Worm (Caenorhabditis elegans) whole organism, mixed stage, embryonic: ENCODE measurements around the gene F46B3.16.

Source experiments
- ceh-39 ChIP-seq: fragments of 150-350 bp; optimal IDR thresholded peaks from 2 replicates; lab custom pipeline; 2014; ENCODE audit warnings: missing biosample characterization, missing genetic modification characterization
- ceh-83 ChIP-seq: fragments of 200-800 bp; sonication (Bioruptor generic); optimal IDR thresholded peaks from 2 replicates; lab custom pipeline; 2018; ENCODE audit warnings: mild to moderate bottlenecking, missing genetic modification characterization, missing compliant biosample characterization
- cnd-1 ChIP-seq: fragments of 200-800 bp; sonication (Bioruptor generic); optimal IDR thresholded peaks from 2 replicates; lab custom pipeline; 2018; ENCODE audit warnings: mild to moderate bottlenecking, missing genetic modification characterization, missing compliant biosample characterization
- elt-1 ChIP-seq: sonication (generic microtip); optimal IDR thresholded peaks from 2 replicates; lab custom pipeline; 2017; ENCODE audit warnings: missing genetic modification characterization, mild to moderate bottlenecking, missing compliant biosample characterization, antibody characterized with exemption, moderate library complexity, borderline replicate concordance; ENCODE audit not compliant: insufficient read depth
- hlh-1 ChIP-seq: fragments of 150-350 bp; optimal IDR thresholded peaks from 2 replicates; lab custom pipeline; 2014; ENCODE audit warnings: missing biosample characterization, missing genetic modification reagents, missing genetic modification characterization
- nhr-2 ChIP-seq: fragments of 150-350 bp; optimal IDR thresholded peaks from 2 replicates; lab custom pipeline; 2014; ENCODE audit warnings: missing biosample characterization, missing genetic modification characterization
- nhr-237 ChIP-seq: fragments of 150-350 bp; optimal IDR thresholded peaks from 2 replicates; lab custom pipeline; 2014; ENCODE audit warnings: missing biosample characterization, missing genetic modification characterization
- pha-4 ChIP-seq: fragments of 150-350 bp; optimal IDR thresholded peaks from 2 replicates; lab custom pipeline; 2018; ENCODE audit warnings: missing biosample characterization, missing genetic modification reagents, missing genetic modification characterization
- sem-2 ChIP-seq: fragments of 200-800 bp; sonication (Bioruptor generic); optimal IDR thresholded peaks from 2 replicates; lab custom pipeline; 2018; ENCODE audit warnings: mild to moderate bottlenecking, missing genetic modification characterization, missing compliant biosample characterization
- snpc-4 ChIP-seq: fragments of 150-350 bp; optimal IDR thresholded peaks from 2 replicates; lab custom pipeline; 2014; ENCODE audit warnings: missing biosample characterization, missing genetic modification characterization
- unc-62 ChIP-seq: fragments of 150-350 bp; optimal IDR thresholded peaks from 2 replicates; lab custom pipeline; 2014; ENCODE audit warnings: missing biosample characterization, missing genetic modification reagents, missing genetic modification characterization
- ztf-11 ChIP-seq: fragments of 150-350 bp; optimal IDR thresholded peaks from 2 replicates; lab custom pipeline; 2014; ENCODE audit warnings: missing biosample characterization, missing genetic modification characterization

DNA sequence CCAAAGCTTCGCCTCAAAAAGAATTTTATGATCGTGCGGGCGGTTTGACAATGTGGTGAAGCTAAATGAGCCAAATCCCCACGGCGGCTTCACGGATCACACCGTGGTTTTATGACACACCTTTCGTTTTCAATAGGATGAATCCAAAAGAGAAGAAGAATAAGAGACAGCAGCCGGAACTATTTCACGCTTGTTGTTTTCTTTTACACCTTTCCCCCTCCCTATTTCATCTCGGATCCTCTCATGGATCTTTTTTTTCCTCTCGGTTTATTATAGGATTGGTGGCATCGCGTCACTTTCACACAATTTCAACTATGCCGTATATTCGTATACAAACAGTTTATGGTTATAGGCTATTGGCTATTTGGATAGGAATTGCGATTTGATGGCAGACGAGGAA is 29.3 kb downstream of the F46B3.16 start:
- TF ChIP-seq pha-4: no peak
- TF ChIP-seq hlh-1 (tag; lab: Kevin White, UChicago): no peak
- TF ChIP-seq sem-2: no peak
- TF ChIP-seq unc-62 (GFP tag; lab: Kevin White, UChicago): no peak
- no peak for TF ChIP-seq snpc-4 (tag; lab: Kevin White, UChicago)
- no peak for TF ChIP-seq nhr-237
- TF ChIP-seq nhr-2: no peak
- no peak for TF ChIP-seq cnd-1 (tag; lab: Kevin White, UChicago)
- TF ChIP-seq ceh-83: no peak
- TF ChIP-seq ceh-39: no peak
- TF ChIP-seq ztf-11 (tag; lab: Kevin White, UChicago): no peak
- no peak for TF ChIP-seq elt-1 (tag; lab: Kevin White, UChicago)
